Worm (Caenorhabditis elegans): Measurements from ENCODE around the gene cyp-35A1.

- TF ChIP-seq mdl-1 (tag; optimal IDR thresholded peaks at IDR 0.05): no peak
- no peak for TF ChIP-seq fkh-10 (GFP tag; optimal IDR thresholded peaks at IDR 0.05)
- TF ChIP-seq nhr-47 (tag; optimal IDR thresholded peaks at IDR 0.05): no peak
- no peak for TF ChIP-seq aha-1 (tag; optimal IDR thresholded peaks at IDR 0.05)
- TF ChIP-seq egl-27 (tag; optimal IDR thresholded peaks at IDR 0.05): no peak
- no peak for TF ChIP-seq ceh-82 (tag; optimal IDR thresholded peaks at IDR 0.05)
- TF ChIP-seq zag-1 (tag; optimal IDR thresholded peaks at IDR 0.05): no peak
- no peak for TF ChIP-seq ztf-4 (tag; optimal IDR thresholded peaks at IDR 0.05)
- no peak for TF ChIP-seq grh-1 (GFP tag; IDR thresholded peaks at IDR 0.05)
- no peak for TF ChIP-seq aly-2 (tag; optimal IDR thresholded peaks at IDR 0.05)
Observed at ce11 chrV:7313233-7313632, 48.3 kb downstream of the cyp-35A1 start, which contains the start of gene srx-6.

All from whole organism, L1 larva.